Worm (Caenorhabditis elegans) whole organism, mixed stage, embryonic: ENCODE measurements around the gene bath-27.

Source experiments
- blmp-1 ChIP-seq: fragments of 150-350 bp; optimal IDR thresholded peaks from 2 replicates; lab custom pipeline; 2014; ENCODE audit warnings: missing biosample characterization, missing genetic modification characterization
- ceh-43 ChIP-seq: fragments of 200-800 bp; sonication (Bioruptor generic); optimal IDR thresholded peaks from 2 replicates; lab custom pipeline; 2018; ENCODE audit warnings: mild to moderate bottlenecking, missing genetic modification characterization, moderate library complexity, missing compliant biosample characterization
- drap-1 ChIP-seq: fragments of 200-800 bp; sonication (Bioruptor generic); optimal IDR thresholded peaks from 3 replicates; lab custom pipeline; 2018; ENCODE audit warnings: mild to moderate bottlenecking, missing genetic modification characterization, missing compliant biosample characterization
- elt-3 ChIP-seq: fragments of 150-350 bp; optimal IDR thresholded peaks from 2 replicates; lab custom pipeline; 2014; ENCODE audit warnings: missing biosample characterization, missing genetic modification characterization
- lin-13 ChIP-seq: fragments of 150-350 bp; optimal IDR thresholded peaks from 2 replicates; lab custom pipeline; 2014; ENCODE audit warnings: missing biosample characterization, missing genetic modification characterization
- lin-32 ChIP-seq: fragments of 200-800 bp; sonication (Bioruptor generic); optimal IDR thresholded peaks from 2 replicates; lab custom pipeline; 2018; ENCODE audit warnings: mild to moderate bottlenecking, missing genetic modification characterization, missing compliant biosample characterization
- mab-5 ChIP-seq: fragments of 150-350 bp; optimal IDR thresholded peaks from 2 replicates; lab custom pipeline; 2014; ENCODE audit warnings: missing biosample characterization, missing genetic modification characterization
- nhr-12 ChIP-seq: fragments of 150-350 bp; optimal IDR thresholded peaks from 2 replicates; lab custom pipeline; 2014; ENCODE audit warnings: missing biosample characterization, missing genetic modification characterization
- nhr-237 ChIP-seq: fragments of 150-350 bp; optimal IDR thresholded peaks from 2 replicates; lab custom pipeline; 2014; ENCODE audit warnings: missing biosample characterization, missing genetic modification characterization
- nhr-76 ChIP-seq: sonication (generic microtip); optimal IDR thresholded peaks from 2 replicates; lab custom pipeline; 2017; ENCODE audit warnings: missing biosample characterization, missing genetic modification characterization
- pha-4 ChIP-seq: fragments of 150-350 bp; optimal IDR thresholded peaks from 2 replicates; lab custom pipeline; 2018; ENCODE audit warnings: missing biosample characterization, missing genetic modification reagents, missing genetic modification characterization
- snpc-4 ChIP-seq: fragments of 150-350 bp; optimal IDR thresholded peaks from 2 replicates; lab custom pipeline; 2014; ENCODE audit warnings: missing biosample characterization, missing genetic modification characterization
- sptf-1 ChIP-seq: sonication (generic microtip); optimal IDR thresholded peaks from 2 replicates; lab custom pipeline; 2017; ENCODE audit warnings: mild to moderate bottlenecking, missing genetic modification characterization, moderate library complexity, missing compliant biosample characterization
- unc-62 ChIP-seq: fragments of 150-350 bp; optimal IDR thresholded peaks from 2 replicates; lab custom pipeline; 2014; ENCODE audit warnings: missing biosample characterization, missing genetic modification reagents, missing genetic modification characterization

- TF ChIP-seq unc-62 (no peak), nhr-12 (tag; lab: Kevin White, UChicago) (no peak), elt-3 (tag; lab: Kevin White, UChicago) (no peak), nhr-237 (tag; lab: Kevin White, UChicago) (no peak), snpc-4 (tag; lab: Kevin White, UChicago) (no peak), pha-4 (tag; lab: Kevin White, UChicago) (no peak), drap-1 (GFP tag; lab: Kevin White, UChicago) (no peak), sptf-1 (tag; lab: Kevin White, UChicago) (no peak), ceh-43 (GFP tag; lab: Kevin White, UChicago) (no peak), lin-32 (GFP tag; lab: Kevin White, UChicago) (no peak), lin-13 (tag; lab: Kevin White, UChicago) (no peak), nhr-76 (no peak), mab-5 (tag; lab: Kevin White, UChicago) (no peak), blmp-1 (tag; lab: Kevin White, UChicago) (no peak)
Observed at ce11 chrII:3323179-3323578, 35.8 kb upstream of the bath-27 start, which contains the start of gene Y46D2A.2.
